Worm (Caenorhabditis elegans) whole organism, L2 larva: ENCODE results near the gene ran-3.

Source experiments
- C34F6.9 ChIP-seq: fragments of 150-350 bp; optimal IDR thresholded peaks from 2 replicates; lab custom pipeline; 2014; ENCODE audit warnings: missing biosample characterization, missing genetic modification characterization
- F13H6.1 ChIP-seq: sonication (generic microtip); optimal IDR thresholded peaks from 2 replicates; lab custom pipeline; 2016; ENCODE audit warnings: missing genetic modification characterization, missing compliant biosample characterization
- R02D3.7 ChIP-seq: fragments of 150-350 bp; optimal IDR thresholded peaks from 2 replicates; lab custom pipeline; 2014; ENCODE audit warnings: missing biosample characterization, missing genetic modification characterization
- Y55F3AM.14 ChIP-seq: fragments of 200-800 bp; sonication (Bioruptor generic); optimal IDR thresholded peaks from 2 replicates; lab custom pipeline; 2018; ENCODE audit warnings: mild to moderate bottlenecking, missing genetic modification characterization, missing compliant biosample characterization
- aly-2 ChIP-seq: fragments of 150-350 bp; optimal IDR thresholded peaks from 2 replicates; lab custom pipeline; 2014; ENCODE audit warnings: missing biosample characterization, missing genetic modification characterization
- ceh-16 ChIP-seq: fragments of 150-350 bp; optimal IDR thresholded peaks from 2 replicates; lab custom pipeline; 2014; ENCODE audit warnings: missing biosample characterization, missing genetic modification characterization
- ceh-82 ChIP-seq: fragments of 150-350 bp; optimal IDR thresholded peaks from 2 replicates; lab custom pipeline; 2014; ENCODE audit warnings: missing biosample characterization, missing genetic modification characterization
- dmd-4 ChIP-seq: sonication (generic microtip); optimal IDR thresholded peaks from 2 replicates; lab custom pipeline; 2017; ENCODE audit warnings: missing biosample characterization, missing genetic modification characterization
- elt-1 ChIP-seq: fragments of 150-350 bp; optimal IDR thresholded peaks from 2 replicates; lab custom pipeline; 2014; ENCODE audit warnings: missing biosample characterization, missing genetic modification characterization
- fos-1 ChIP-seq: fragments of 150-350 bp; optimal IDR thresholded peaks from 2 replicates; lab custom pipeline; 2014; ENCODE audit warnings: missing biosample characterization, missing genetic modification characterization
- lin-11 ChIP-seq: fragments of 150-350 bp; sonication (generic microtip); optimal IDR thresholded peaks from 2 replicates; lab custom pipeline; 2014; ENCODE audit warnings: missing biosample characterization, missing genetic modification characterization, inconsistent platforms, mixed read lengths
- lin-13 ChIP-seq: fragments of 150-350 bp; optimal IDR thresholded peaks from 2 replicates; lab custom pipeline; 2014; ENCODE audit warnings: missing biosample characterization, missing genetic modification reagents, missing genetic modification characterization
- lin-39 ChIP-seq: fragments of 150-350 bp; optimal IDR thresholded peaks from 2 replicates; lab custom pipeline; 2014; ENCODE audit warnings: missing biosample characterization, missing genetic modification reagents, missing genetic modification characterization
- lsy-2 ChIP-seq, 2 experiments: fragments of 150-350 bp in 1 of 2; sonication (generic microtip) in 1 of 2; optimal IDR thresholded peaks; 2 replicates each; lab custom pipeline; 2014 to 2017; ENCODE audit warnings: missing biosample characterization in 2 of 2, missing genetic modification characterization in 2 of 2
- mab-5 ChIP-seq: fragments of 150-350 bp; optimal IDR thresholded peaks from 2 replicates; lab custom pipeline; 2014; ENCODE audit warnings: missing biosample characterization, missing genetic modification characterization
- mbf-1 ChIP-seq: sonication (generic microtip); optimal IDR thresholded peaks from 2 replicates; lab custom pipeline; 2017; ENCODE audit warnings: missing biosample characterization, missing genetic modification characterization
- mdl-1 ChIP-seq, 2 experiments: fragments of 150-350 bp in 1 of 2; sonication (generic microtip) in 1 of 2; optimal IDR thresholded peaks; 2 replicates each; lab custom pipeline; 2017; ENCODE audit warnings: missing biosample characterization in 2 of 2, missing genetic modification characterization in 2 of 2
- nhr-11 ChIP-seq: fragments of 150-350 bp; optimal IDR thresholded peaks from 2 replicates; lab custom pipeline; 2014; ENCODE audit warnings: missing biosample characterization, missing genetic modification characterization
- nhr-129 ChIP-seq: fragments of 150-350 bp; optimal IDR thresholded peaks from 2 replicates; lab custom pipeline; 2014; ENCODE audit warnings: missing biosample characterization, missing genetic modification characterization
- nhr-21 ChIP-seq: fragments of 150-350 bp; optimal IDR thresholded peaks from 2 replicates; lab custom pipeline; 2014; ENCODE audit warnings: missing biosample characterization, missing genetic modification characterization
- nhr-237 ChIP-seq: fragments of 150-350 bp; optimal IDR thresholded peaks from 2 replicates; lab custom pipeline; 2014; ENCODE audit warnings: missing biosample characterization, missing genetic modification characterization
- nhr-25 ChIP-seq: fragments of 150-350 bp; sonication (generic microtip); optimal IDR thresholded peaks from 3 replicates; lab custom pipeline; 2014; ENCODE audit warnings: missing biosample characterization, missing genetic modification characterization
- peb-1 ChIP-seq: fragments of 150-350 bp; optimal IDR thresholded peaks from 2 replicates; lab custom pipeline; 2014; ENCODE audit warnings: missing biosample characterization, missing genetic modification characterization
- sem-4 ChIP-seq: fragments of 150-350 bp; optimal IDR thresholded peaks from 2 replicates; lab custom pipeline; 2014; ENCODE audit warnings: missing biosample characterization, missing genetic modification reagents, missing genetic modification characterization
- skn-1 ChIP-seq: sonication (generic microtip); optimal IDR thresholded peaks from 2 replicates; lab custom pipeline; 2017; ENCODE audit warnings: missing biosample characterization, missing genetic modification characterization
- sma-9 ChIP-seq, 2 experiments: fragments of 150-350 bp in 1 of 2; sonication (generic microtip) in 1 of 2; optimal IDR thresholded peaks; 2 replicates each; lab custom pipeline; 2014 to 2016; ENCODE audit warnings: missing genetic modification characterization in 2 of 2, mild to moderate bottlenecking in 1 of 2, missing biosample characterization in 1 of 2, missing compliant biosample characterization in 1 of 2, missing genetic modification reagents in 1 of 2, moderate library complexity in 1 of 2
- unc-39 ChIP-seq: fragments of 150-350 bp; optimal IDR thresholded peaks from 2 replicates; lab custom pipeline; 2014; ENCODE audit warnings: missing biosample characterization, missing genetic modification characterization
- unc-55 ChIP-seq: fragments of 150-350 bp; sonication (generic microtip); optimal IDR thresholded peaks from 3 replicates; lab custom pipeline; 2014; ENCODE audit warnings: missing biosample characterization, missing genetic modification reagents, missing genetic modification characterization
- unc-62 ChIP-seq: fragments of 150-350 bp; optimal IDR thresholded peaks from 2 replicates; lab custom pipeline; 2014; ENCODE audit warnings: missing biosample characterization, missing genetic modification reagents, missing genetic modification characterization
- zag-1 ChIP-seq: fragments of 150-350 bp; optimal IDR thresholded peaks from 2 replicates; lab custom pipeline; 2014; ENCODE audit warnings: missing biosample characterization, missing genetic modification characterization
- ztf-1 ChIP-seq: fragments of 200-800 bp; sonication (Bioruptor generic); conservative IDR thresholded peaks from 2 replicates; pipeline ENCODE4 v1.3.6; 2022; ENCODE audit warnings: missing genetic modification characterization, missing compliant biosample characterization
- ztf-11 ChIP-seq: sonication (generic microtip); optimal IDR thresholded peaks from 2 replicates; lab custom pipeline; 2017; ENCODE audit warnings: missing biosample characterization, missing genetic modification characterization
- ztf-4 ChIP-seq: fragments of 150-350 bp; optimal IDR thresholded peaks from 2 replicates; lab custom pipeline; 2014; ENCODE audit warnings: missing biosample characterization, missing genetic modification characterization

The ran-3 gene

ce11 chrII:8326228-8326960, 1.5 kb upstream of the ran-3 start:
- no peak for TF ChIP-seq lin-39 (tag; lab: Kevin White, UChicago)

DNA sequence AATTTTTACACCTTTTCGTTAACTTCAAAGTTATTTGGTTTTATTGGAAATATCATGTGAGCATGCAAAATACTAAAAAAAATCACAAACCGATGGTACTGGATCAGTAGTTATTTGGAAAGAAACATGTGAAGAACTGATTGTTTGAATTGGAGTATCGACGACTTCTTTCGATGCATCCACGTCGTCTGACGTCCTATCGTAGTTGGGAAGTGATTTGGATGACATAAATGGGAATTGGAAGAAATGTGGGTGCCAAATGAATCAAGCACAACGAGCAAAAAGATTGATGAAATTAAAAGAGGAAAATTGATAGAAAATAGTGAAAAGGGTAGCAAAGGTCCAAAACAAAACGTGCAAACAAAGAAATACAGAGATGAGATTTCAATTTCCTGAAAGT, 3.6 kb downstream of the ran-3 start, which contains the start of gene shw-1:
TSS of gene shw-1 (minus strand) at position 228 of the 400 bp plus-strand sequence.
- TF ChIP-seq nhr-237 (tag; lab: Kevin White, UChicago) = no peak
- no peak for TF ChIP-seq dmd-4 (tag; lab: Kevin White, UChicago)
- no peak for TF ChIP-seq sma-9 (GFP tag; optimal IDR thresholded peaks at IDR 0.05; lab: Kevin White, UChicago)
- TF ChIP-seq sma-9 (tag; optimal IDR thresholded peaks at IDR 0.05; lab: Kevin White, UChicago) = no peak
- TF ChIP-seq unc-39 = no peak
- no peak for TF ChIP-seq zag-1 (tag; lab: Kevin White, UChicago)
- no peak for TF ChIP-seq peb-1 (tag; lab: Kevin White, UChicago)
- no peak for TF ChIP-seq ztf-4 (tag; lab: Kevin White, UChicago)
- no peak for TF ChIP-seq sem-4

- TF ChIP-seq skn-1 (tag; lab: Kevin White, UChicago) = no peak
- no peak for TF ChIP-seq peb-1 (tag; lab: Kevin White, UChicago)
- TF ChIP-seq mab-5 (tag; lab: Kevin White, UChicago) = peak; percentile 39
- TF ChIP-seq unc-55 = peak; percentile 60
- no peak for TF ChIP-seq R02D3.7 (tag; lab: Kevin White, UChicago)
- TF ChIP-seq sma-9 (GFP tag; optimal IDR thresholded peaks at IDR 0.05; lab: Kevin White, UChicago) = no peak
- no peak for TF ChIP-seq sma-9 (tag; optimal IDR thresholded peaks at IDR 0.05; lab: Kevin White, UChicago)
These were observed 8.2 kb downstream of the ran-3 start for ce11 chrII:8316701-8317100.

DNA sequence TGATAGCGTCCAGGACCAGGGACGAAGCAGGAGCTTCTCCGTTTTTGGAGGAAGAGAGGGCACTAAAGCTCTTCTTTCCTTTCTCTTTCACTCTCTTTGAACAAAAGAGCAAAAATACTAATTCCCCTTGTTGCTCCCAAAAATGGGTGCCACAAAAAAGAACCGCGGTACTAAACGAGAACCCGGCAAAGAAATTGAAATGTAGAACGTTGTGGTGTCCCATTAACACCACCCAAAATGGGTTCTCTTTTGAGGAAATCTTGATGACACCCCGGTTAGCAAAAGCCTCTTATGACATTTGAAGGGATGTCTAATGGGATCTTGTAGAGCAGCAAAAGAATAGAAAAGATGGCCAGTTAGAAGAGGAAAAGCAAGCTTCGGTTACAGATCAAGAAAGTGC, 10.1 kb downstream of the ran-3 start:
- TF ChIP-seq nhr-25 (tag; lab: Kevin White, UChicago) (no peak), lsy-2 (tag; optimal IDR thresholded peaks at IDR 0.05; lab: Kevin White, UChicago) (no peak), fos-1 (tag; lab: Kevin White, UChicago) (no peak), lin-13 (GFP tag; lab: Kevin White, UChicago) (no peak), ztf-4 (tag; lab: Kevin White, UChicago) (no peak), mbf-1 (tag; lab: Kevin White, UChicago) (no peak), nhr-11 (tag; lab: Kevin White, UChicago) (no peak), elt-1 (tag; lab: Kevin White, UChicago) (no peak), ztf-11 (no peak), lin-11 (tag; lab: Kevin White, UChicago) (no peak), nhr-237 (tag; lab: Kevin White, UChicago) (no peak), unc-39 (no peak), nhr-129 (tag; lab: Kevin White, UChicago) (no peak), dmd-4 (tag; lab: Kevin White, UChicago) (no peak), ceh-82 (tag; lab: Kevin White, UChicago) (no peak), mab-5 (tag; lab: Kevin White, UChicago) (no peak)
- TF ChIP-seq, all 48 proteins: peak for 0

ce11 chrII:8312012-8312411, 12.8 kb downstream of the ran-3 start:
- no peak for TF ChIP-seq ztf-4 (tag; lab: Kevin White, UChicago)
- TF ChIP-seq skn-1 (tag; lab: Kevin White, UChicago) = no peak
- TF ChIP-seq ceh-16 = no peak
- no peak for TF ChIP-seq fos-1 (tag; lab: Kevin White, UChicago)
- TF ChIP-seq nhr-11 (tag; lab: Kevin White, UChicago) = no peak
- no peak for TF ChIP-seq F13H6.1
- no peak for TF ChIP-seq lin-39 (tag; lab: Kevin White, UChicago)
- TF ChIP-seq mdl-1 (tag; optimal IDR thresholded peaks at IDR 0.05; lab: Kevin White, UChicago) = no peak
- TF ChIP-seq ztf-1 (GFP tag; lab: Robert Waterston, UW) = no peak
- no peak for TF ChIP-seq R02D3.7 (tag; lab: Kevin White, UChicago)
- no peak for TF ChIP-seq nhr-237 (tag; lab: Kevin White, UChicago)
- TF ChIP-seq lin-13 (GFP tag; lab: Kevin White, UChicago) = no peak
- no peak for TF ChIP-seq lsy-2 (tag; optimal IDR thresholded peaks at IDR 0.05; lab: Kevin White, UChicago)
- no peak for TF ChIP-seq mbf-1 (tag; lab: Kevin White, UChicago)
- TF ChIP-seq ztf-11 = no peak

DNA sequence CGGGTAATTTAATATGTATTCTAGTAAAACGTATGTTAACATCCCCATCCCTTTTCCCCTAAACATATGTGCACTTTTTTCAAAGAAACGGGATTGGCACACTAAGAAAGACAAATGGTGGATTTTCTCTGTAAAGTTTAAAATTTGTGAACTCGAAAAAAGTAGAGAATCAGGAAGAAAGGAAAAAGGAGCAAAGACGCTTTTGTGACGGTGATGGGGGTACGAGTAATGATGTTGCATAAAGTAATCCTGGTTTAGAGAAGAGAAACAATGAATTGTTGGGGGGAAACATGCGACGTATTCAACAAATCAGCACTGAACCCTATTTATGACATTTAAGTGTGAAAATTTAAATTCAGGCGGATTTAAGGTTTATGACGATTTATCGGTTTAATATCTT, 13.4 kb downstream of the ran-3 start:
- TF ChIP-seq C34F6.9 (tag; lab: Kevin White, UChicago) (no peak), aly-2 (no peak), sem-4 (no peak), unc-55 (peak; percentile 55), nhr-21 (tag; lab: Kevin White, UChicago) (no peak), ztf-11 (no peak), unc-62 (no peak), Y55F3AM.14 (GFP tag; lab: Kevin White, UChicago) (no peak), mab-5 (tag; lab: Kevin White, UChicago) (peak; percentile 29)
